Fruit fly (Drosophila melanogaster): ENCODE results near the gene AnxB11.

Gene AnxB11

dm6 chrX:16384843-16385726 is 37.0 kb downstream of the AnxB11 start, which contains the start of the genes CG9992 and CG4239 (continued):
- no peak for TF ChIP-seq Lpt (GFP tag; optimal IDR thresholded peaks at IDR 0.05)
- TF ChIP-seq CG8388 (GFP tag; optimal IDR thresholded peaks at IDR 0.05) = no peak
- TF ChIP-seq CoRest (tag; optimal IDR thresholded peaks at IDR 0.05) = peak; percentile 85
- peak; percentile 1 for TF ChIP-seq exex (tag; optimal IDR thresholded peaks at IDR 0.05)
- peak; percentile 2 for TF ChIP-seq CG16863 (GFP tag; optimal IDR thresholded peaks at IDR 0.05)
- TF ChIP-seq pfk (GFP tag; optimal IDR thresholded peaks at IDR 0.05) = no peak
- TF ChIP-seq nerfin-2 (GFP tag; IDR thresholded peaks at IDR 0.05; ENCODE audit: partially characterized antibody) = peak; percentile 52; the same call in 1 of the 2 replicates
- TF ChIP-seq CG12155 (GFP tag; optimal IDR thresholded peaks at IDR 0.05) = peak; percentile 59
- no peak for TF ChIP-seq Hmx (GFP tag; optimal IDR thresholded peaks at IDR 0.05)
- no peak for TF ChIP-seq Doc2 (GFP tag; IDR thresholded peaks at IDR 0.05)
- TF ChIP-seq Ets97D (GFP tag; optimal IDR thresholded peaks at IDR 0.05) = peak; percentile 27
- TF ChIP-seq CG9932 (GFP tag; IDR thresholded peaks at IDR 0.05) = peak; percentile 75
- peak; percentile 54 for TF ChIP-seq Bgb (GFP tag; IDR thresholded peaks at IDR 0.05; ENCODE audit: partially characterized antibody)
- TF ChIP-seq CG4617 (GFP tag; optimal IDR thresholded peaks at IDR 0.05; ENCODE audit: borderline replicate concordance) = peak; percentile 59
- TF ChIP-seq CG32767 (GFP tag; IDR thresholded peaks at IDR 0.05) = no peak; the same call in 1 of the 2 replicates
- peak; percentile 69 for TF ChIP-seq CG15269 (tag; optimal IDR thresholded peaks at IDR 0.05)
- TF ChIP-seq CG15011 (GFP tag; optimal IDR thresholded peaks at IDR 0.05) = peak; percentile 2
- TF ChIP-seq zf30C (GFP tag; optimal IDR thresholded peaks at IDR 0.05) = no peak
- peak; percentile 83 for TF ChIP-seq Med (GFP tag)
- TF ChIP-seq cas (GFP tag; IDR thresholded peaks at IDR 0.05) = peak; percentile 8; the same call in 1 of the 2 replicates
- TF ChIP-seq maf-S (GFP tag; optimal IDR thresholded peaks at IDR 0.05) = no peak
- TF ChIP-seq cwo (GFP tag; optimal IDR thresholded peaks at IDR 0.05) = no peak
- peak in 1 of 2 experiments; percentile 66 for TF ChIP-seq Eip74EF (GFP tag; optimal IDR thresholded peaks at IDR 0.05)
- TF ChIP-seq fd64A (GFP tag; optimal IDR thresholded peaks at IDR 0.05) = peak; percentile 42
- peak in 1 of 2 experiments; percentile 10 for TF ChIP-seq chif (GFP tag; optimal IDR thresholded peaks at IDR 0.05)
- peak; percentile 64 for TF ChIP-seq Ptx1 (GFP tag; IDR thresholded peaks at IDR 0.05)
- TF ChIP-seq PHDP (tag; optimal IDR thresholded peaks at IDR 0.05) = peak; percentile 58
- peak; percentile 73 for TF ChIP-seq CG13424 (tag; optimal IDR thresholded peaks at IDR 0.05)
- no peak for TF ChIP-seq aop (GFP tag; IDR thresholded peaks at IDR 0.05)
- TF ChIP-seq sob (GFP tag; IDR thresholded peaks at IDR 0.05) = peak; percentile 59; the same call in 1 of the 2 replicates
- TF ChIP-seq CG7745 (tag; optimal IDR thresholded peaks at IDR 0.05) = no peak
- peak; percentile 3 for TF ChIP-seq CG4820 (GFP tag; optimal IDR thresholded peaks at IDR 0.05)
- no peak for TF ChIP-seq Hr78 (GFP tag; optimal IDR thresholded peaks at IDR 0.05)
- peak; percentile 75 for TF ChIP-seq CG3847 (GFP tag; IDR thresholded peaks at IDR 0.05)
- no peak for TF ChIP-seq bigmax (GFP tag; optimal IDR thresholded peaks at IDR 0.05)
- peak; percentile 56; the same call in 1 of the 2 replicates for TF ChIP-seq ranshi (GFP tag; IDR thresholded peaks at IDR 0.05)
- TF ChIP-seq corto (GFP tag; optimal IDR thresholded peaks at IDR 0.05) = no peak
- peak; percentile 58 for TF ChIP-seq lilli (GFP tag; optimal IDR thresholded peaks at IDR 0.05)
- TF ChIP-seq dati (GFP tag; IDR thresholded peaks at IDR 0.05) = no peak
- TF ChIP-seq CG8281 (tag; optimal IDR thresholded peaks at IDR 0.05) = no peak
- TF ChIP-seq her (GFP tag; optimal IDR thresholded peaks at IDR 0.05) = peak; percentile 5
- peak; percentile 49 for TF ChIP-seq CG30431 (GFP tag; optimal IDR thresholded peaks at IDR 0.05)
- TF ChIP-seq sqz (GFP tag; optimal IDR thresholded peaks at IDR 0.05) = no peak
- TF ChIP-seq da (GFP tag; optimal IDR thresholded peaks at IDR 0.05) = no peak
- TF ChIP-seq amos (GFP tag; IDR thresholded peaks at IDR 0.05; ENCODE audit: partially characterized antibody) = peak; percentile 67; the same call in 1 of the 2 replicates
- peak; percentile 57 for TF ChIP-seq Blimp-1 (GFP tag; optimal IDR thresholded peaks at IDR 0.05)
- no peak for TF ChIP-seq en (GFP tag; optimal IDR thresholded peaks at IDR 0.05)
- no peak for TF ChIP-seq usp (GFP tag; optimal IDR thresholded peaks at IDR 0.05)

Data from whole organism, embryonic.